Worm (Caenorhabditis elegans) whole organism, L4/young adult: Measurements from ENCODE around the gene deg-1.

Source experiments
- dao-5 ChIP-seq: sonication (generic microtip); optimal IDR thresholded peaks from 2 replicates; lab custom pipeline; 2016; ENCODE audit warnings: missing genotype, missing genetic modification characterization, moderate library complexity, missing compliant biosample characterization
- him-1 ChIP-seq: sonication (generic microtip); optimal IDR thresholded peaks from 2 replicates; lab custom pipeline; 2016; ENCODE audit warnings: missing genotype, missing genetic modification reagents, missing genetic modification characterization, missing compliant biosample characterization

- TF ChIP-seq him-1 (tag; lab: Kevin White, UChicago) (no peak), dao-5 (tag; lab: Kevin White, UChicago) (no peak)
These were observed 25.3 kb upstream of the deg-1 start, which contains the start of gene vit-1 for ce11 chrX:7727601-7728000.
